Worm (Caenorhabditis elegans): ENCODE results near the gene F36D4.4.
"Not testable (repeated sequence)": the region's sequence is repeated elsewhere in the genome, so short reads cannot be mapped to it uniquely, and the experiment has no call there.

F36D4.4 gene

ce11 chrV:9384359-9384758 is 30.1 kb downstream of the F36D4.4 start:
- no peak for TF ChIP-seq pha-4 (tag; optimal IDR thresholded peaks at IDR 0.05)
- TF ChIP-seq ztf-16 (tag; optimal IDR thresholded peaks at IDR 0.05): no peak
- TF ChIP-seq ceh-30 (tag; optimal IDR thresholded peaks at IDR 0.05): no peak
- TF ChIP-seq pag-3 (tag; optimal IDR thresholded peaks at IDR 0.05; ENCODE audit: borderline replicate concordance): no peak
- no peak for TF ChIP-seq hlh-8 (tag; optimal IDR thresholded peaks at IDR 0.05)
- TF ChIP-seq ceh-9 (tag; optimal IDR thresholded peaks at IDR 0.05): no peak
- TF ChIP-seq npax-4 (tag; optimal IDR thresholded peaks at IDR 0.05): no peak
- TF ChIP-seq hlh-6 (tag; optimal IDR thresholded peaks at IDR 0.05): no peak
- no peak for TF ChIP-seq pat-9 (tag; optimal IDR thresholded peaks at IDR 0.05)
- TF ChIP-seq unc-55 (GFP tag; optimal IDR thresholded peaks at IDR 0.05): no peak
- no peak for TF ChIP-seq C38D4.7 (GFP tag; optimal IDR thresholded peaks at IDR 0.05)
- no peak for TF ChIP-seq hlh-13 (GFP tag; optimal IDR thresholded peaks at IDR 0.05)
- no peak for TF ChIP-seq lim-6 (tag; optimal IDR thresholded peaks at IDR 0.05)
- no peak for TF ChIP-seq Y22D7AL.16 (tag; optimal IDR thresholded peaks at IDR 0.05)
- TF ChIP-seq elt-4 (tag; optimal IDR thresholded peaks at IDR 0.05): no peak
- TF ChIP-seq ceh-31 (tag; optimal IDR thresholded peaks at IDR 0.05): no peak
- TF ChIP-seq ceh-2 (tag; optimal IDR thresholded peaks at IDR 0.05): no peak

- TF ChIP-seq K02D7.2 (tag; optimal IDR thresholded peaks at IDR 0.05) (no peak), hlh-6 (tag; optimal IDR thresholded peaks at IDR 0.05) (no peak), tbx-2 (tag; optimal IDR thresholded peaks at IDR 0.05) (no peak), ceh-2 (tag; optimal IDR thresholded peaks at IDR 0.05) (no peak), mec-3 (tag; optimal IDR thresholded peaks at IDR 0.05; ENCODE audit: borderline replicate concordance) (no peak), elt-4 (tag; optimal IDR thresholded peaks at IDR 0.05) (no peak), pax-1 (tag; optimal IDR thresholded peaks at IDR 0.05) (no peak), ceh-14 (tag; optimal IDR thresholded peaks at IDR 0.05) (no peak)
Observed at ce11 chrV:9382538-9383328, 31.7 kb downstream of the F36D4.4 start.

ce11 chrV:9381846-9382363 is 32.5 kb downstream of the F36D4.4 start, which contains the start of gene E02C12.12:
Gene E02C12.12 (minus strand): TSS chrV:9382313.
- no peak for TF ChIP-seq pha-4 (tag; optimal IDR thresholded peaks at IDR 0.05)
- TF ChIP-seq elt-2 (tag; optimal IDR thresholded peaks at IDR 0.05): no peak
- TF ChIP-seq ceh-24 (tag; optimal IDR thresholded peaks at IDR 0.05): no peak
- no peak for TF ChIP-seq ahr-1 (tag; optimal IDR thresholded peaks at IDR 0.05)
- TF ChIP-seq lin-11 (tag; optimal IDR thresholded peaks at IDR 0.05): no peak
- no peak for TF ChIP-seq sox-4 (tag; optimal IDR thresholded peaks at IDR 0.05)
- no peak for TF ChIP-seq mec-3 (tag; optimal IDR thresholded peaks at IDR 0.05; ENCODE audit: borderline replicate concordance)
- TF ChIP-seq ama-1 (optimal IDR thresholded peaks at IDR 0.05): no peak
- no peak for TF ChIP-seq hlh-6 (tag; optimal IDR thresholded peaks at IDR 0.05)
- TF ChIP-seq ceh-22 (tag; optimal IDR thresholded peaks at IDR 0.05): no peak
- TF ChIP-seq hlh-15 (tag; optimal IDR thresholded peaks at IDR 0.05): no peak

- not testable (repeated sequence) for TF ChIP-seq F13H6.1 (tag; optimal IDR thresholded peaks at IDR 0.05); pag-3 (tag; optimal IDR thresholded peaks at IDR 0.05; ENCODE audit: borderline replicate concordance); ceh-18 (tag; optimal IDR thresholded peaks at IDR 0.05)
Observed at ce11 chrV:9379808-9380207, 34.6 kb downstream of the F36D4.4 start, which contains the start of gene E02C12.11. Gene E02C12.11 (minus strand): TSS chrV:9379908.

ce11 chrV:9378335-9378734 is 36.1 kb downstream of the F36D4.4 start, which contains the start of gene E02C12.10:
Gene E02C12.10 (minus strand): TSS chrV:9378409.
- TF ChIP-seq pax-1 (tag; optimal IDR thresholded peaks at IDR 0.05): no peak
- no peak for TF ChIP-seq ceh-9 (tag; optimal IDR thresholded peaks at IDR 0.05)
- no peak for TF ChIP-seq unc-55 (GFP tag; optimal IDR thresholded peaks at IDR 0.05)
- TF ChIP-seq ceh-18 (tag; optimal IDR thresholded peaks at IDR 0.05): no peak
- no peak for TF ChIP-seq ceh-45 (GFP tag; IDR thresholded peaks at IDR 0.05)
- TF ChIP-seq ceh-30 (tag; optimal IDR thresholded peaks at IDR 0.05): no peak
- TF ChIP-seq nfya-1 (tag; optimal IDR thresholded peaks at IDR 0.05): no peak
- TF ChIP-seq pat-9 (tag; optimal IDR thresholded peaks at IDR 0.05): no peak

All from whole organism, late embryonic.